Worm (Caenorhabditis elegans): ENCODE results near the gene sra-7.

sra-7 gene

DNA sequence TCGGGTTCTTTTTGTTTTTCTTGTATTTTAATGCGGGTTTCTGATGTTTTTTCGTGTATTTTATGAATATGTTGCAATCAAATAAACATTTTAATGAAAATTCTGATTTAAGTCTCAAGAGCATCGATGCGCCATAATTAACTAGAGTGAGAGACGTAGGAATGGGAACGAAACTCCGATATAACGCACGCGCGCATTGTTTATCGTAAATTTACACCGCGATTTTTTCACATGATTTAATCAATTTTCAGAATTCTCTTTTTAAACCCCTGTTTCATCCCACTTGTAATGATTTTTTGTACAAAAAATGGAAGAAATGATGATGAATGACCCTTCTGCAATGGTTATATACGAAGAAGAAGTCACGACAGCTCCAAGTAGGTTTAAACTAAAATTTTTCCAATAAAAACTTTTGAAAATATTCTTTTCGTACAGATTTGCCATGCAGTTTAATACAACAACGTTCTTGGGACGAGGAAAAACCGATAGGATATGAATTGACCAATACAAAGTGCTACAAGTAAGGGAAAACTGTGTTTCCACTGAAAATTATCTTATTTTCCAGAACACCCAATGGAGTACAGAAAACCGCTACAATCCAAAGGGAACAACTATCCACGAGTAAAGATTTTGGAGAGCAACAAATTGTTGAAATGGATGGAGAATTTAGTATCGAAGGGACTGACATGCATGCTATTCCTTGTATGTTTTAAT lies 13.1 kb downstream of the sra-7 start, which contains the start of gene zfp-2:
Gene zfp-2 (plus strand): TSS at position 214 of the 714 bp plus-strand sequence.
- peak; percentile 74 for TF ChIP-seq hmg-11 (tag; optimal IDR thresholded peaks at IDR 0.05)
- no peak for TF ChIP-seq tbx-2 (tag; optimal IDR thresholded peaks at IDR 0.05)
- TF ChIP-seq R02D3.7 (tag; optimal IDR thresholded peaks at IDR 0.05), result peak; percentile 75
- peak; percentile 43 for TF ChIP-seq nfya-1 (tag; optimal IDR thresholded peaks at IDR 0.05; ENCODE audit: insufficient read depth)
- TF ChIP-seq lin-15B (tag; optimal IDR thresholded peaks at IDR 0.05), result peak; percentile 27

DNA sequence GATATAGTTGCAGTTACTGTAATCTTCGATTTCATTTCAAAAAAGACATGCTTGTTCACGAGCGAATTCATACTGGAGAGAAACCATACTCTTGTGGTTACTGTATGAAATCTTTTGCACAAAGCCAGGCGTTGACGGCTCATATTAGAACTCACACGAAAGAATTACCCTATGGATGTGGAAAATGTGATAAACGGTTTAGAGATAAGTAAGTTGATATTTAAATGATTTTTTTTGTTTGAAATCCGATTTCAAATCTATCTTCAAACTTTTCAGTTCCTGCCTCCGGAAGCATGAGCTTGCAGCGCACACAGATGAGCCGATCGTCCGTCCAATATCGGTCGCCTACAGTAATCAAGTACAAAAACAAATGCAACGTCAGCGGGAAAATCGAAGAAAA lies 14.4 kb downstream of the sra-7 start:
- TF ChIP-seq nhr-67 (tag; optimal IDR thresholded peaks at IDR 0.05) (no peak), hmg-11 (tag; optimal IDR thresholded peaks at IDR 0.05) (no peak), R02D3.7 (tag; optimal IDR thresholded peaks at IDR 0.05) (no peak), nhr-76 (tag; optimal IDR thresholded peaks at IDR 0.05) (no peak), nfya-1 (tag; optimal IDR thresholded peaks at IDR 0.05; ENCODE audit: insufficient read depth) (no peak), mdl-1 (tag; optimal IDR thresholded peaks at IDR 0.05) (no peak), daf-12 (tag; optimal IDR thresholded peaks at IDR 0.05) (no peak), ztf-4 (tag; optimal IDR thresholded peaks at IDR 0.05) (no peak), nhr-237 (tag; optimal IDR thresholded peaks at IDR 0.05) (no peak), sea-2 (GFP tag; optimal IDR thresholded peaks at IDR 0.05) (no peak), egl-5 (tag; optimal IDR thresholded peaks at IDR 0.05) (no peak), fos-1 (tag; optimal IDR thresholded peaks at IDR 0.05) (no peak), ztf-11 (tag; optimal IDR thresholded peaks at IDR 0.05) (no peak), ceh-16 (tag; optimal IDR thresholded peaks at IDR 0.05) (no peak), ama-1 (optimal IDR thresholded peaks at IDR 0.05) (no peak), nhr-11 (tag; optimal IDR thresholded peaks at IDR 0.05) (no peak), elt-2 (tag; optimal IDR thresholded peaks at IDR 0.05) (no peak), lin-39 (tag; optimal IDR thresholded peaks at IDR 0.05) (no peak), pha-4 (tag; optimal IDR thresholded peaks at IDR 0.05) (no peak)

DNA sequence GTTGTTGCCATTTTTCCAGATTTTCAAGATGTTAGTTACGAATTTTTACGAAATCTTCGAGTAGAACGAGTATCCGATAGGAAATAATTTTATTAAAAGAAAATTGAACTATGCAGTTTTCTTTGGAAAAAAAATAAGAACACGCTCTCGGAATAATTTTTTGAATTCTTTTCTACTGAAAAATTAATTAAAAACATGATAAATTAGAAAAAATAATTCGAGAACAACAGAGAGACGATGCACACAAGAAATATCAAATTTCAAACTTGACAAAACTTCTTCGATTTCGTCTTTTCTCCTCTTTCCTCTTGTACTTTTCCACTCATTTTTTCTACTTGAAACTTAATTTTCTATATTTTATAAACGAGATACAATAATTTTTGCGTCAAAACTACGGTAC lies 15.4 kb downstream of the sra-7 start, which contains the start of gene F35H8.4:
Gene F35H8.4 (minus strand): TSS at position 101 of the 400 bp plus-strand sequence.
- TF ChIP-seq nhr-76 (tag; optimal IDR thresholded peaks at IDR 0.05) (no peak), fos-1 (tag; optimal IDR thresholded peaks at IDR 0.05) (no peak), ceh-9 (tag; optimal IDR thresholded peaks at IDR 0.05) (no peak), pqm-1 (tag; optimal IDR thresholded peaks at IDR 0.05) (no peak), aly-2 (tag; optimal IDR thresholded peaks at IDR 0.05) (no peak), nhr-28 (tag; optimal IDR thresholded peaks at IDR 0.05) (no peak), lsy-12 (tag; optimal IDR thresholded peaks at IDR 0.05) (no peak), tbx-2 (tag; optimal IDR thresholded peaks at IDR 0.05) (no peak), elt-1 (tag; optimal IDR thresholded peaks at IDR 0.05) (no peak), zag-1 (tag; optimal IDR thresholded peaks at IDR 0.05) (no peak), nhr-23 (tag; optimal IDR thresholded peaks at IDR 0.05) (no peak), ZK546.5 (tag; optimal IDR thresholded peaks at IDR 0.05) (no peak), ceh-16 (tag; optimal IDR thresholded peaks at IDR 0.05) (no peak), ceh-82 (tag; optimal IDR thresholded peaks at IDR 0.05) (no peak), egl-5 (tag; optimal IDR thresholded peaks at IDR 0.05) (no peak), nhr-12 (tag; optimal IDR thresholded peaks at IDR 0.05) (no peak), jun-1 (tag; optimal IDR thresholded peaks at IDR 0.05) (no peak), eor-1 (tag; optimal IDR thresholded peaks at IDR 0.05) (no peak), daf-12 (tag; optimal IDR thresholded peaks at IDR 0.05) (no peak), nhr-25 (tag; optimal IDR thresholded peaks at IDR 0.05) (no peak)

DNA sequence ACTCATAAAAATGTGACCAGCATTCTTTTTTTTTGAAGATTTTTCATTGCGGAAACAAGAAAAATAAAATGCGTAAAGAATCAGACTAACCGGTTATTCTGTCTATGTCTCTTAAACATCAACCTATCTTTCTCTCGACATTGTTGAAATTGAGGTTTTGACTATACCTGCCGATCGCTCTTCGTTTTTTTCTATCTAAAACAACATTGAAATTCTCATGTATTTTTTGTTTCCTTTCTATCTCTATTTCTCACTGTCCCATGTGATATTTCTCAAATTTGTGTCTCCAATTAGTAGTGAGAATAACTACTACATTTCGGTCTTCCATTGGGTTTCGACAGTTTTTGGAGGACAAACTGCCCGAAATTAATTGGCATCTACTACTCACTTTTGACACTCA lies 16.4 kb downstream of the sra-7 start:
- TF ChIP-seq nhr-23 (tag; optimal IDR thresholded peaks at IDR 0.05) (peak; percentile 10), nhr-43 (tag; optimal IDR thresholded peaks at IDR 0.05; ENCODE audit: poor library complexity, severe bottlenecking) (peak; percentile 9), nhr-76 (tag; optimal IDR thresholded peaks at IDR 0.05) (no peak), nhr-25 (tag; optimal IDR thresholded peaks at IDR 0.05) (peak; percentile 75), pqm-1 (tag; optimal IDR thresholded peaks at IDR 0.05) (no peak)

All from whole organism, L3 larva.